Worm (Caenorhabditis elegans): Measurements from ENCODE around the gene cpr-1.

DNA sequence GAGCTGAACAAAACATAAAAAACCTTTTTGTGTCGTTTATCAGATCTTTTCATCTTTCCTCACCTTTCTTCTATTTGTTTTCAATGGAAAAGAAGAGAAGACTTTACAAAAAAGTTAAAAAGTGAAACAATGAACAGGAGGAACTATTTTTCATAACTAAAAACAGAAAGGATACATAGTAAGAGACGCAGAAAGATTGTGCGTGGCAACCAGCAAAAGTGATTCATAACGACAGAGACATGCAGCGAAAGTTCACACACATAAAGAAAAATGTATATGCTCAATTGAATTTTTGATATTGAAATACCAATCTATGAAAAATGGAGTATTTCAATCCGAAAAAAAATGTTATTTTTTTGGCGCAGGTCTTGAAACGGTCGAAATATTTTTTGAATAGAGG is 14.5 kb downstream of the cpr-1 start:
- TF ChIP-seq ceh-16 (tag; optimal IDR thresholded peaks at IDR 0.05), result no peak
- TF ChIP-seq nhr-10 (tag; optimal IDR thresholded peaks at IDR 0.05), result no peak
- no peak for TF ChIP-seq peb-1 (tag; optimal IDR thresholded peaks at IDR 0.05)
- TF ChIP-seq zag-1 (tag; optimal IDR thresholded peaks at IDR 0.05), result no peak
- no peak for TF ChIP-seq ztf-4 (tag; optimal IDR thresholded peaks at IDR 0.05)
- TF ChIP-seq R02D3.7 (tag; optimal IDR thresholded peaks at IDR 0.05), result no peak
- TF ChIP-seq unc-39 (tag; optimal IDR thresholded peaks at IDR 0.05), result no peak
- no peak for TF ChIP-seq nhr-6 (tag; optimal IDR thresholded peaks at IDR 0.05)
- no peak for TF ChIP-seq sma-9 (GFP tag; optimal IDR thresholded peaks at IDR 0.05)
- TF ChIP-seq sma-9 (tag; optimal IDR thresholded peaks at IDR 0.05), result no peak
